Worm (Caenorhabditis elegans): ENCODE measurements around the gene F53H8.3.

The F53H8.3 gene

DNA sequence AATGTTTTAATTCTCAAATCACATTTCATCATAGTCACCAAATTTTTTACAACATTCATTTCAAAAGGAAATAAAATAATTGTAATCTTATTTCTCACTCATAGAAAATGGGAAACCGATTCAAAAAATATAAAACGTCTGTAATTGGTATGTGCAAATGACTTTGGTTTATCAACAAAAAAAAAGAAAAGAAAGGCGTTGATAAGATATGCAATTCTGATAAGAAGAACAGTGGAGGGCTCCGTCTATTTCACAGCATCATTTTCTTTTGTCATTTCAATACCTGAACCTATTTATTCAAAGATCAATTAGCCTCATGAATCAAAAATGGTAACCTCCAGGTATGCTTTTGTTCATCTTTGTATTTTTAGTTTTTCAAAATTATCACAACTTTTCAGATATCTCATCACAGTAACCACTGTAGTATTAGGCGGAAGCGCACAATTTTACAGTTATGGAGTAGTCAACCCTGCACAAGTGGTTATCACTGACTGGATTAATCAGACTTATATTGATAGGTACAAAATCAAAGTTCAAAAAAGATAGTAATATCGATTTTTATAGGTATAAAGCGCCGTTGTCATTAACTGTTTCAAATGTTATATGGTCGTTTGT lies at the start of gene F53H8.3:
F53H8.3 (plus strand) TSS at position 275 of the 615 bp plus-strand sequence.
- TF ChIP-seq elt-2 (tag; optimal IDR thresholded peaks at IDR 0.05) (peak; percentile 94), dmd-4 (tag; optimal IDR thresholded peaks at IDR 0.05; ENCODE audit: borderline replicate concordance) (no peak), ttx-3 (tag; optimal IDR thresholded peaks at IDR 0.05) (no peak), pha-4 (tag; optimal IDR thresholded peaks at IDR 0.05) (no peak), syd-9 (tag; optimal IDR thresholded peaks at IDR 0.05) (no peak)

DNA sequence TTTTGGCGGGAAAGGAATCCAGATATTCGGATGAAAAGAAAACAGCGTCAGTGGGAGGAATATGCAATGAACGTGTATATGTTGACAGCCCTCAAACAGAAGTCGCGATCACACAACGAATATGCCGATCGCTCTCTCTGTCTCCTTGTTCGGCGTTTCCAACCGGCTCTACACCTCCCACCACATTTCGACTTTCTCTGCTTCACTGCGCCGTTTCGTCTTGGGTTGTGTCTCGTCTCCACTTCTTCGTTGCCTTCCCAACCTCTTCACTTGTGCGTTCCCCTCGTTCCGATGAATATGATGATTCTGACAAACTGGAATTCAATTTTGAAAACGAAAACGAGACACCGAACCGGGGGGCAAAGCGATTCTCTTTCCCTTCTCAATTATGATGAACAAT lies 40.4 kb upstream of the F53H8.3 start, which contains the start of gene mab-7:
mab-7 (minus strand) TSS at position 101 of the 400 bp plus-strand sequence.
- TF ChIP-seq sox-2 (GFP tag; IDR thresholded peaks at IDR 0.05): no peak
- no peak for TF ChIP-seq tbx-2 (tag; optimal IDR thresholded peaks at IDR 0.05)
- no peak for TF ChIP-seq odd-2 (tag; optimal IDR thresholded peaks at IDR 0.05)
- TF ChIP-seq pha-4 (tag; optimal IDR thresholded peaks at IDR 0.05): no peak
- no peak for TF ChIP-seq ceh-18 (tag; optimal IDR thresholded peaks at IDR 0.05)
- no peak for TF ChIP-seq nhr-11 (tag; optimal IDR thresholded peaks at IDR 0.05)
- TF ChIP-seq ceh-48 (tag; optimal IDR thresholded peaks at IDR 0.05): no peak
- no peak for TF ChIP-seq hlh-30 (tag; optimal IDR thresholded peaks at IDR 0.05; ENCODE audit: insufficient read depth)
- no peak for TF ChIP-seq lin-11 (tag; optimal IDR thresholded peaks at IDR 0.05)
- TF ChIP-seq rnt-1 (tag; optimal IDR thresholded peaks at IDR 0.05): no peak
- TF ChIP-seq C38D4.7 (GFP tag; optimal IDR thresholded peaks at IDR 0.05): no peak
- no peak for TF ChIP-seq K02D7.2 (tag; optimal IDR thresholded peaks at IDR 0.05)
- no peak for TF ChIP-seq hlh-8 (tag; optimal IDR thresholded peaks at IDR 0.05)
- no peak for TF ChIP-seq che-1 (tag; optimal IDR thresholded peaks at IDR 0.05)
- no peak for TF ChIP-seq npax-4 (tag; optimal IDR thresholded peaks at IDR 0.05)
- no peak for TF ChIP-seq gmeb-2 (tag; optimal IDR thresholded peaks at IDR 0.05)
- no peak for TF ChIP-seq ztf-16 (tag; optimal IDR thresholded peaks at IDR 0.05)
- TF ChIP-seq madf-2 (tag; optimal IDR thresholded peaks at IDR 0.05): no peak
- no peak for TF ChIP-seq hlh-13 (GFP tag; optimal IDR thresholded peaks at IDR 0.05)

DNA sequence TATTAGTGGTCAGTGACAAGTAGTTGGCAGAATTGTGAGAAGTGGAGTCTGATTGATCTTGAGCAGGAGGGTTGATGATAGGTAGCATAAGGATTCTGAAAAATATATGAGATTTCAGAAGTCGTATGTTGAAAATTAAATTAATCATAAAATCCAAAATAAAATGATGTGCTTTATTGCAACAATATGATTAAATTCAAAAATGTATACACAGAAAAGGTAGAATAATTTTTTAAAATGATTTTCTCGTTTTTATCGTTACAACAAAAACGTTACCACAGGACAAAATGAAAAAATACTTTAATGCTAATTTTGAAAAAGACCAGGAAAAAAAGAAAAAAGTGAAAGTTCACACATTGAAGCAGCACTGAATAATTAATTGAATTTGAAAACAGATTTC lies 35.8 kb upstream of the F53H8.3 start, which contains the start of gene ZC13.10:
ZC13.10 (minus strand) TSS at position 101 of the 400 bp plus-strand sequence.
- TF ChIP-seq pat-9 (tag; optimal IDR thresholded peaks at IDR 0.05) (no peak), tbx-7 (tag; optimal IDR thresholded peaks at IDR 0.05) (no peak)

DNA sequence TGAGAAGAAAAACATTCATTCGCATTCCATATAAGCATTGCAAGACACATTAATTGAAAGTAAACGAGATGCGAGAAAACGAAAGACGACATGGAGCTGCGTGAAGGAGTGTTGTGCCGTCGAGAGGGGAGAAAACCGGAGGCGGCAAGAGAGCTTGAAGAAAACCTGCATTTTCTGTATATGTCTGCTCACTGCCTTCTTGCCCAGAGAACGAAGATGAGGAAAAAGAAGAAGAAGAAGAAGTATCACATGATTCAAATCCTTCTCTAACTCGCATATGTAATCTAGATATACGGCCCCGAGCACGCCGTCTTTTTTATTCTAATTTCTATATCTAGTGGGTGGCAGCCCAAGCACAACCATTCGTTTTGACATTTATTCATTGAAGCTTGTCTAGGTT lies 28.0 kb upstream of the F53H8.3 start:
- TF ChIP-seq ceh-6 (GFP tag; optimal IDR thresholded peaks at IDR 0.05): no peak
- peak; percentile 37 for TF ChIP-seq unc-42 (tag; optimal IDR thresholded peaks at IDR 0.05)

DNA sequence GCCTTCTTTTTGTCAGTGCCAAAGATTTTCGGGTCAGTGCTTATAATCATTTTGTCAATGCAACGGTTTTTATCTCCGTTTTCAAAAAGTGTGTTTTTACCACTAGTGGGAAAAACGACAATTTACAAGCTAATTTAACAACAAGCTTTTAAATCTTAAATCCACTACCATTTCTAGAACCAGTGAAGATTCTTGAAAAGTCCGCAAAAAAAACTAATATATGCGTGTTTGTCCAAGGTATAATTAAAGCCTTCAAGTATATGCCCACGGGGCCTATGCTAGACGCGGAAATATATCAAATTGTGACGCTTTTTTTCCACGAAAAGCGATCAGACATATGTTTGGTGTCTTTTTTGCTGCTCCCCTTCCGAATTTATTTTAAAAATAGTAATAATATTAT lies 25.8 kb upstream of the F53H8.3 start:
- TF ChIP-seq ceh-34 (tag; optimal IDR thresholded peaks at IDR 0.05) (no peak), ceh-30 (tag; optimal IDR thresholded peaks at IDR 0.05) (no peak), lim-6 (tag; optimal IDR thresholded peaks at IDR 0.05) (no peak), hlh-6 (tag; optimal IDR thresholded peaks at IDR 0.05) (no peak), Y22D7AL.16 (tag; optimal IDR thresholded peaks at IDR 0.05) (no peak), tbx-2 (tag; optimal IDR thresholded peaks at IDR 0.05) (no peak), nfya-1 (tag; optimal IDR thresholded peaks at IDR 0.05) (no peak), zip-5 (tag; optimal IDR thresholded peaks at IDR 0.05) (no peak), ceh-2 (tag; optimal IDR thresholded peaks at IDR 0.05) (no peak), ceh-22 (tag; optimal IDR thresholded peaks at IDR 0.05) (no peak), ceh-6 (GFP tag; optimal IDR thresholded peaks at IDR 0.05) (no peak), ref-2 (tag; optimal IDR thresholded peaks at IDR 0.05) (no peak)

Measured in whole organism, late embryonic.